Worm (Caenorhabditis elegans) whole organism, midembryonic: ENCODE results near the gene ceh-99.
A peak's percentile ranks its signal among the peaks of the same experiment; 100 is the strongest.

Experiments used
- T22C8.4 ChIP-seq: fragments of 200-800 bp; sonication (Bioruptor generic); IDR thresholded peaks from 2 replicates; pipeline ENCODE4 v1.3.6; 2022; ENCODE audit warnings: missing genetic modification characterization, missing compliant biosample characterization
- cog-1 ChIP-seq: sonication (generic microtip); optimal IDR thresholded peaks from 2 replicates; lab custom pipeline; 2016; ENCODE audit warnings: missing genetic modification characterization, missing compliant biosample characterization
- flt-1 ChIP-seq: fragments of 200-800 bp; sonication (Bioruptor generic); IDR thresholded peaks from 2 replicates; pipeline ENCODE4 v1.3.6; 2022; ENCODE audit warnings: missing genetic modification characterization, missing compliant biosample characterization
- klf-2 ChIP-seq: fragments of 200-800 bp; sonication (Bioruptor generic); conservative IDR thresholded peaks from 2 replicates; pipeline ENCODE4 v1.3.6; 2022; ENCODE audit warnings: missing genetic modification reagents, missing genetic modification characterization, missing compliant biosample characterization
- med-1 ChIP-seq: sonication (generic microtip); optimal IDR thresholded peaks from 2 replicates; lab custom pipeline; 2017; ENCODE audit warnings: missing genetic modification characterization, mild to moderate bottlenecking, missing compliant biosample characterization, antibody characterized with exemption, missing genetic modification reagents; ENCODE audit not compliant: insufficient read depth
- ref-1 ChIP-seq: fragments of 200-800 bp; sonication (Bioruptor generic); conservative IDR thresholded peaks from 2 replicates; pipeline ENCODE4 v1.3.6; 2022; ENCODE audit warnings: missing genetic modification reagents, missing genetic modification characterization, missing compliant biosample characterization
- tab-1 ChIP-seq: fragments of 200-800 bp; sonication (Bioruptor generic); IDR thresholded peaks from 2 replicates; pipeline ENCODE4 v1.3.6; 2022; ENCODE audit warnings: missing genetic modification characterization, missing compliant biosample characterization
- ztf-23 ChIP-seq: fragments of 200-800 bp; sonication (Bioruptor generic); IDR thresholded peaks from 2 replicates; pipeline ENCODE4 v1.3.6; 2022; ENCODE audit warnings: missing genetic modification reagents, missing genetic modification characterization, missing compliant biosample characterization
- ztf-29 ChIP-seq: fragments of 200-800 bp; sonication (Bioruptor generic); IDR thresholded peaks from 2 replicates; pipeline ENCODE4 v1.3.6; 2022; ENCODE audit warnings: missing genetic modification reagents, missing genetic modification characterization, missing compliant biosample characterization

Gene ceh-99

DNA sequence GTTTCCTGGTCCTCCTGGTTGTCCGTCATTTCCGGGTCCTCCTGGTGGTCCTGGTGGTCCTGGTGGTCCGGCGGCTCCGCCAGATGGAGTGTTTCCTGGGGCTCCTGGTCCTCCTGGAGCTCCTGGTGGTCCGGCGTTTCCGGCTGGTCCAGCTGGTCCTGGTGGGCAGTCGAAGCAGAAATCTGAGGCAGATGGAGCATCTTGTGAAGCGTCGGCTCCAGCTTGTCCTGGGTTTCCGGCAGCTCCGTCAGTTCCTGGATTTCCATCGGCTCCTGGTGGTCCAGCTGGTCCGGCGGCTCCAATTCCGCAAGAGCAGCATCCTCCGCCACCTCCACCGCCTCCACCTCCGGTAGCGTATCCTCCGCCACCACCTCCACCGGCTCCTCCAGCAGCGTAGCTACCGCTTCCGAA, 25.7 kb upstream of the ceh-99 start:
- no peak for TF ChIP-seq cog-1 (tag; lab: Kevin White, UChicago)
- no peak for TF ChIP-seq flt-1
- TF ChIP-seq tab-1 (GFP tag; lab: Robert Waterston, UW), result no peak
- no peak for TF ChIP-seq klf-2 (GFP tag; lab: Robert Waterston, UW)
- TF ChIP-seq ref-1 (GFP tag; lab: Robert Waterston, UW), result no peak
- no peak for TF ChIP-seq med-1 (GFP tag; lab: Kevin White, UChicago)
- no peak for TF ChIP-seq ztf-29 (GFP tag; lab: Robert Waterston, UW)
- TF ChIP-seq T22C8.4 (GFP tag; lab: Robert Waterston, UW), result no peak
- TF ChIP-seq ztf-23, result no peak

DNA sequence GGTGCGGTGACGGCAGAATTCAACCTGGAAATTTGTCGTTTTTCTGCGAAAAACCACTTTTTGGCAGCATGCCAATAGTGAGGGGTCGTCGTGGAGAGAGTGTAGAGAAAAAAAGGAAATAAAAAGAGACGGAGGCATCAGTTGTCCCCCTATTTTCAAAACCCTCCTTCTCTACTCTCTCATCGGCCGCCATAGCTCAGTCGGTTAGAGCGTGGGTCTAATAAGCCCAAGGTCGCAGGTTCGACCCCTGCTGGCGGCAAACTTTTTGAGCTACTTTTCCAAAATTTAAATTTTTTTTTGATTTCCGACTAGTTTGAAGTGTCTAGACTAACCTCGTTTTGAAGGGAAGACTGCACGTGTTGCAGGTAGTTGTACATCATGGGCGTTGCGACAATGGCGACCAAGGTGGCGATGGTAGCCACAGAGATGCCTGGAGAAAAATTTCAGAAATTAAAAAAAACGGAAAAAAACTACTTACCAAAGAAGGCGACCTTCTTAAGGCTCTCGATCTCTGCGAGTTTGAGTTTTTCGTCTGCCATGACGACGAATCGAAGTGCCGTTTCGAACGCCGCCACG, 25.1 kb upstream of the ceh-99 start, which contains the start of gene col-85:
Gene col-85 (minus strand): TSS at position 540 of the 576 bp plus-strand sequence.
- TF ChIP-seq tab-1 (GFP tag; lab: Robert Waterston, UW), result peak; percentile 98
- peak; percentile 96 for TF ChIP-seq T22C8.4 (GFP tag; lab: Robert Waterston, UW)
- peak; percentile 98 for TF ChIP-seq klf-2 (GFP tag; lab: Robert Waterston, UW)
- TF ChIP-seq ztf-29 (GFP tag; lab: Robert Waterston, UW), result peak; percentile 100
- TF ChIP-seq cog-1 (tag; lab: Kevin White, UChicago), result peak; percentile 83
- TF ChIP-seq ref-1 (GFP tag; lab: Robert Waterston, UW), result peak; percentile 88
- TF ChIP-seq med-1 (GFP tag; lab: Kevin White, UChicago), result peak; percentile 73
- TF ChIP-seq ztf-23, result peak; percentile 98
- peak; percentile 97 for TF ChIP-seq flt-1

DNA sequence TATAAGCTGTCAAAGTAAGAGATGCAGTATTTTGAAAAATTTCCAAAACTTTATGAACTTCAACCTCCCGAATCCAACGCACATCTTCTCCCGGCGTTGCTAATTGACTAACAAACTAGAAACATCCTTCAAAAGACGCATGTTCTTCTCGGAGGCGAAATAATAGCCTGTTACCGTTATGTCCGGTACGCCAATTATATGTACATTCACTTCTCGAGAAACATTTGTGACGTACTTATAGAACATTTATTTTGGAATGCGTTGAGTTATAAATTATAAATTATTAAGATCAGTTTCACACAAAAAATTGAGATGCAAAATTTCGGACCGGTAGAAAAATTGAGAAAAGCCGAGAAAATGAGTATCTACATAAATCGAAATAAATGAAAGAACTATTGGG, 22.8 kb upstream of the ceh-99 start, which contains the start of gene T21B4.3:
Gene T21B4.3 (minus strand): TSS at position 101 of the 400 bp plus-strand sequence.
- TF ChIP-seq klf-2 (GFP tag; lab: Robert Waterston, UW) (no peak), tab-1 (GFP tag; lab: Robert Waterston, UW) (no peak), ref-1 (GFP tag; lab: Robert Waterston, UW) (no peak), T22C8.4 (GFP tag; lab: Robert Waterston, UW) (no peak), cog-1 (tag; lab: Kevin White, UChicago) (no peak), med-1 (GFP tag; lab: Kevin White, UChicago) (no peak), ztf-23 (no peak)

DNA sequence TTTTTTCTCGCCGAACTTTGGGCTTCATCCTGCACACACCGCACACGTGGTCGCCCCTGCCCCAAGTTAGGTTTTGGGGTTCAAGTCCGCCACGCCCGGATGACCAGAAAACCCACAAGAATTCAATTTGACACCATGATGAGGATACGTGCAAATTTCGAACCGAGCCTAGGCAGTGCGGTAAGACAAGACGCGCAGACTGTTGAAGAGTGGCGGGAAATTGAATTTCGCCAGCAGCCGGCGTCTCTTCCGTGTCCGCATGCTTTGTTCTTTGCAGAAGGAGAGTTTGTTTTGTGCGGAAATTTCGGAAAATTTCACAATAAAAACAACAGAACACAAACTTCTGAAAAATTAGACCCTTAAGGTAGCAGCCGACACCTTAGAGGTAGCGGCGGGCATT, 19.8 kb upstream of the ceh-99 start:
- TF ChIP-seq T22C8.4 (GFP tag; lab: Robert Waterston, UW) (no peak), tab-1 (GFP tag; lab: Robert Waterston, UW) (no peak), klf-2 (GFP tag; lab: Robert Waterston, UW) (no peak)

DNA sequence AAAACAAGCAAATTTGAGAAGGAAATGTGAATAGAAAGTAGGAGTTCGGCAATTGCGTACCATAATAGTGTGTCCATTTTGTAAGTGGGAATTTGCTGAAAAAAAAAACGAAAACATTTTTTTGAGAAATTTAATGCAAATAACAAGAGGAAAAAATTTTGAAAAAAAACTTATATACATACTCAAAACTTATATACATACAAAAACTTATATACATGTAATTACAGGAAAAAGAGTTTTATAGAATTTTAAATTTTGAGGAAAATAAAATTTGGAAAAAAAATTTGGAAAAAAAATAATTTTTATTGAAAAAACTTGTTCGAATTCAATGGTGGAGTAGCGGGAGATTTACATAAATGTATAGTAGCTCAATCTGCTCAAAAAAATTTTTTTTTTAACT, 17.0 kb upstream of the ceh-99 start, which contains the start of gene ador-1:
Gene ador-1 (minus strand): TSS at position 101 of the 400 bp plus-strand sequence.
- no peak for TF ChIP-seq tab-1 (GFP tag; lab: Robert Waterston, UW)
- no peak for TF ChIP-seq flt-1
- TF ChIP-seq T22C8.4 (GFP tag; lab: Robert Waterston, UW), result no peak
- TF ChIP-seq ztf-29 (GFP tag; lab: Robert Waterston, UW), result no peak

ce11 chrII:12506511-12506910, 13.3 kb upstream of the ceh-99 start:
- TF ChIP-seq flt-1 (no peak), klf-2 (GFP tag; lab: Robert Waterston, UW) (no peak), ztf-29 (GFP tag; lab: Robert Waterston, UW) (no peak), cog-1 (tag; lab: Kevin White, UChicago) (no peak)

DNA sequence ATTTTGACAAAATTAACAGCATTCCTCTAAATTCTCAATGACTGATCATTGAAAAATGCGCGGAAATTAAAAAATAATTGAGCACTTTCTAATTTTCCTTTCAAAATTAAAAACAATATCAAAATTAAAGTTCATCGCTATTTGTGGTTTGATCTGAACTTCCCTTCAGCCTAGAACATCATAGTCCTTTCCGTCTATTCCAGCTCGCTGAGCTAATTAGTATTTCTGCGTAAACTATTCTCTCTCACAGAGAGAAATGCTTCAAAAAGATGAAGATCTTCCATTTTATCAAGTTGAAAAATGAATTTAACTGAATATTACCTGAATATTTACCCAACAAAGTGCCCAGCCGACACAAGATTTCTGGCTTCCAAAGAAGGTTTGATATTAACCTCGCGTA, 12.7 kb upstream of the ceh-99 start, which contains the start of gene srh-68:
Gene srh-68 (plus strand): TSS at position 301 of the 400 bp plus-strand sequence.
- TF ChIP-seq klf-2 (GFP tag; lab: Robert Waterston, UW) (no peak), ztf-23 (no peak), tab-1 (GFP tag; lab: Robert Waterston, UW) (no peak), ref-1 (GFP tag; lab: Robert Waterston, UW) (no peak), T22C8.4 (GFP tag; lab: Robert Waterston, UW) (no peak), cog-1 (tag; lab: Kevin White, UChicago) (no peak)

- no peak for TF ChIP-seq klf-2 (GFP tag; lab: Robert Waterston, UW)
- TF ChIP-seq ztf-29 (GFP tag; lab: Robert Waterston, UW), result no peak
- TF ChIP-seq ztf-23, result no peak
- TF ChIP-seq T22C8.4 (GFP tag; lab: Robert Waterston, UW), result no peak
- no peak for TF ChIP-seq med-1 (GFP tag; lab: Kevin White, UChicago)
- no peak for TF ChIP-seq cog-1 (tag; lab: Kevin White, UChicago)
- TF ChIP-seq tab-1 (GFP tag; lab: Robert Waterston, UW), result no peak
- no peak for TF ChIP-seq ref-1 (GFP tag; lab: Robert Waterston, UW)
- no peak for TF ChIP-seq flt-1
Observed at ce11 chrII:12508650-12509049, 11.1 kb upstream of the ceh-99 start, which contains the start of gene srh-67. TSS of gene srh-67 (plus strand) at chrII:12508950.

ce11 chrII:12511866-12512265, 7.9 kb upstream of the ceh-99 start, which contains the start of gene srh-73:
TSS of gene srh-73 (plus strand) at chrII:12512166.
- no peak for TF ChIP-seq T22C8.4 (GFP tag; lab: Robert Waterston, UW)
- TF ChIP-seq tab-1 (GFP tag; lab: Robert Waterston, UW), result no peak
- TF ChIP-seq ref-1 (GFP tag; lab: Robert Waterston, UW), result no peak
- TF ChIP-seq flt-1, result no peak
- no peak for TF ChIP-seq ztf-23
- TF ChIP-seq klf-2 (GFP tag; lab: Robert Waterston, UW), result no peak
- no peak for TF ChIP-seq ztf-29 (GFP tag; lab: Robert Waterston, UW)
- no peak for TF ChIP-seq med-1 (GFP tag; lab: Kevin White, UChicago)
- no peak for TF ChIP-seq cog-1 (tag; lab: Kevin White, UChicago)

ce11 chrII:12514620-12515019, 5.2 kb upstream of the ceh-99 start, which contains the start of gene srh-69:
TSS of gene srh-69 (minus strand) at chrII:12514720.
- TF ChIP-seq tab-1 (GFP tag; lab: Robert Waterston, UW), result no peak
- TF ChIP-seq ztf-29 (GFP tag; lab: Robert Waterston, UW), result no peak
- no peak for TF ChIP-seq ztf-23
- no peak for TF ChIP-seq med-1 (GFP tag; lab: Kevin White, UChicago)
- TF ChIP-seq klf-2 (GFP tag; lab: Robert Waterston, UW), result no peak
- TF ChIP-seq flt-1, result no peak
- no peak for TF ChIP-seq T22C8.4 (GFP tag; lab: Robert Waterston, UW)
- no peak for TF ChIP-seq cog-1 (tag; lab: Kevin White, UChicago)
- TF ChIP-seq ref-1 (GFP tag; lab: Robert Waterston, UW), result no peak
